Fruit fly (Drosophila melanogaster) whole organism, larva: ENCODE data around the gene Cyp313a4.

ENCODE experiments used
- noc ChIP-seq: fragments of 200-800 bp; sonication (Bioruptor generic); optimal IDR thresholded peaks from 3 replicates; lab custom pipeline; 2019; ENCODE audit warnings: missing biosample characterization, mild to moderate bottlenecking, missing genetic modification characterization, moderate library complexity

The Cyp313a4 gene

dm6 chr3R:12674041-12674623 lies 7.0 kb downstream of the Cyp313a4 start, which contains the start of gene Gnmt:
Gene Gnmt, plus strand, starts transcription at chr3R:12674608.
- TF ChIP-seq noc (tag; lab: Kevin White, UChicago): peak; percentile 88

- no peak for TF ChIP-seq noc (tag; lab: Kevin White, UChicago)
Observed at dm6 chr3R:12666206-12666834, 14.9 kb downstream of the Cyp313a4 start.

- no peak for TF ChIP-seq noc (tag; lab: Kevin White, UChicago)
Observed at dm6 chr3R:12662531-12662930, 18.6 kb downstream of the Cyp313a4 start, which contains the start of gene CG14395. Gene CG14395, plus strand, starts transcription at chr3R:12662831.

DNA sequence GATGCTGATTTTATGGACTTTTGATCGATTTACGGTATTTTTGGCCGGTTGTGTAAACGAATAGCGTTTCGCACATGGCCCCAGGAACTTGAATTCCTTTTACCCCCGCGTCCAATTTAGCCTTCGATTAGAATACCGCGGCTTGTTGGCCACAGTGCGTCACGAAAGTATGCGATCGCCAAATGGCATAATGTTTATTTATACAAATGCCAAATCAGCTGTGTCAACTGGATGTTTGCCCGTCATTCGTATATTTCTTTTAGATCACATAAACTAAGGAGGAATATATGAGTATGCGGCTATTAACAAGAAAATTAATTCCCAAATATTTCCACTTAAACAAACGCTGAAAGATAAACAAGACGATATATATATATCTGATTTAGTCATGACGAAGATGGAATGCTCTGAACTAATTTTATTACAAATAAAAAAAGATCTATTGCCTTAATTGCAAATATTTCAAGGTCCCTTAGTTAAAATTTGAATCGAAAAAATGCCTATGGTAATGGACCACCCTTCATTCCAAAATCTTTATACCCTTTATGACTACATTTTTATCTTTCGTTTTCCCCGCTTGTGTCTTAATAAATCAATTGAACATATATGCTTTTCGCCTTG lies 24.1 kb downstream of the Cyp313a4 start:
- peak; percentile 9 for TF ChIP-seq noc (tag; lab: Kevin White, UChicago)

DNA sequence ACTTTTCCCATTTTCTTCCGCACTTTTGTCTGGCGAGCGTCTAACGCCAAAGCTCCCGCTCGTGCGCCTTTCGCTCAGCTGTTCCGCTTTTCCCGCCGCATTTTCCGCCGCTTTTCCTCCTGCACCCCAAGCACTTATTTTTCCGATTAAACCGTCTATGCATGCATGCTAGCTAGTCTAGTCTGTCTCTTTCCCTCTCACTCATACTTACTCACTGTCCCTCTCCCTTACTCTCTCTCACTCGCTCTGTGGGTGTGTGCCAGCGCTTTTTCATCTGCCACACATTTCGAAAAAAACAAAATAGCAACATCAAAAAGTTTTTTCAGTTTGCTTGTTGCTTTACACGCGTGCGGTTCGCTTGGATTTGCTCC lies 26.9 kb downstream of the Cyp313a4 start, which contains the start of gene CG6225:
CG6225 (plus strand) TSS at position 325 of the 371 bp plus-strand sequence.
- no peak for TF ChIP-seq noc (tag; lab: Kevin White, UChicago)

- peak; percentile 67 for TF ChIP-seq noc (tag; lab: Kevin White, UChicago)
Observed at dm6 chr3R:12653511-12654252, 27.5 kb downstream of the Cyp313a4 start.

DNA sequence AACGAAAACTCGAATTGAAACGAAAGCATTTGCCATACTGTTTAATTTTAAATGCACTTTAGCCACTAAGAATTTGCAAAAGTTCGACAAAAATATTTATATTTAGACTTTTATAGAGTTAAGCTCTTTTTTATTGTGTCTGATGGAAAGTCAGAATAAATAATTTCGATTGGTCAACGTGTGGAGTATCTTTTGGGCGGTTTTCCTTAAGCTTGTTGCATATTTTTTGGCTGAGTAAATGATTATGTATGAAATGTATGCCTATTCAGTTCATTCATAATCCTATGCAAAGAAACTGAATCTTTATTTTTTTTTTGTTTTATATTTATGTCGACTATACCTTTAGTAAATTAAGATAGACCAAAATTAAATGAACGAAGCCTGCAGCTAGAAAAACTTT lies 28.4 kb downstream of the Cyp313a4 start:
- TF ChIP-seq noc (tag; lab: Kevin White, UChicago): no peak

- no peak for TF ChIP-seq noc (tag; lab: Kevin White, UChicago)
Observed at dm6 chr3R:12650537-12650936, 30.6 kb downstream of the Cyp313a4 start.

DNA sequence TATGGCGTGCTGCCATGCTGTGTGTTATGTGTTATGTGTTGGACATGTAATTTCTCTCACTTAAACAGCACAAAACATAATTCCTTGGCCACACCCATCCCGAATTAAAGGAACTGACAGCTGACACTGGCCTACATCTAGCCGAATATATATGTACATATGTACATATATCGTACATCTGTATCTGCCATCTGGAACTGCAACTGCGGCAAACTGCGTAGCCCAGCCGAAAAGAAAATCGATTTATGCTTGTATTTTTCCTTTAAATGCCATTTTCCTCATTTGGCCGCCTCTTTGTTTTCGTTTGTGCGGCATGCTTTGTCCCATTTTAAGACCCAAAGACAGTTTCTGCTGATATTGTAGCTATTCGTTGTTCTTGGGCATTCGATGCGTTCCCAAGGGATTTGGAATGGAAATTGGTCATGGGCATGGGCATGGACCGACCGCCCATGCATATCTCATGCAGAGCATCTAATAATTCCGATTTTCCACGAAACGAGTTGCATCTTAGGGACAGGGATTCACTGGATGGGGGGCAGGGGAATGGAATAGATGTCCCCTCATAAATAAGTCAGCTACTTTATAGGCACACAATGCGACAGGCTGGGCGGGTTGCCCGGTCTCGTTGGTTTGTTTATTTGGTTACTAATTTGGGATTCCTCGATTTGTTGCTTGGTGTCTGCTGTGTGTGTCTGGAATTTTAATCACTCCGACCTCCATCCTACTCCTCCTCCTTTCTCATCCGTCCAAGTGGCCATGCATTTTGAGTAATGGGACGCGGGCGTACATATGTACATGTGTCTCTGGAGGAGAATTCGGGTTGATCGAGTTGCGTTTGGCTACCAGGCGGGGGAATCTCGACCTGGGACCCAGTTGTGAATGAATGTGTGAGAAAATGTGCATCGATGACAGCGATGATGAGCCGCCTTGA lies 31.8 kb downstream of the Cyp313a4 start:
- TF ChIP-seq noc (tag; lab: Kevin White, UChicago): no peak

DNA sequence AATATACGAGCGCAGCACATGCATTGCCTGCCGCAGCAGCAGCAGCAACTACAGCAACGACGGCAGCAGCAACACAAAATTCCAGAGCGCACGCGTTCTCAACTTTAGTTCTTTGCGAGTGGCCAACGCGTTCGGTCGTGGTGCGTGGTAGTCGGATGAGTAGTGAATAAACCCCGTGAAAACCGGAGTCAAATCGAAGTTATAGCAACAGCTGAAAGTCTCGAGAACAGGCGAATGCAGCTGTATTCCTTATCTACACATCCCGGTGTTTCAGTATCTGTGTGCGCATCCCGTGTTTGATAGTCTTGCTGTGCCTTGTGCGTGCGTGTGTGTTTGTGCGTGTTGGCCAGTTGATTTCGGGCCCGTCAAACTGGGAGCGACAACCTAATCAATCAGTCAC lies 33.2 kb downstream of the Cyp313a4 start, which contains the start of gene Dtg:
Dtg (plus strand) TSS at position 105 of the 400 bp plus-strand sequence.
- no peak for TF ChIP-seq noc (tag; lab: Kevin White, UChicago)

- no peak for TF ChIP-seq noc (tag; lab: Kevin White, UChicago)
Observed at dm6 chr3R:12647348-12647747, 33.8 kb downstream of the Cyp313a4 start.

DNA sequence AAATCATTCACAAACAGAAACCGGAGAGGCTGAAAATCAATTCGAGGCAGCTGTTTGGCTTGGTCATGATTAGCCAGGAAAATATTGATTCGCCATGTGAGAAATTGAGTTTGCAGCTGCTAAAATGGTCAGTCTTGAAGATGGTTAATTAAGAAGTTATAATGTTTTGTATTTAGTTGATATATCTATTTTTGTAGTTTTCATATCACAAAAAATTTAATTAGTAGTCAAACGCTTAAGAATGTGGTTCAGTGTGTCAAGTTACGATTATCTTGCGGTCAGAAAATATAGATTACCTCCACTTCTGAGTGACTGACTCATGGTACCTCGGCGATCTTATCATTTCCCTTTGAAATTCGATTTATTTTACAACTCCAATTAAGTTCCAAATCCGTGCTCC lies 34.2 kb downstream of the Cyp313a4 start:
- no peak for TF ChIP-seq noc (tag; lab: Kevin White, UChicago)

- no peak for TF ChIP-seq noc (tag; lab: Kevin White, UChicago)
Observed at dm6 chr3R:12645771-12646317, 35.3 kb downstream of the Cyp313a4 start.

DNA sequence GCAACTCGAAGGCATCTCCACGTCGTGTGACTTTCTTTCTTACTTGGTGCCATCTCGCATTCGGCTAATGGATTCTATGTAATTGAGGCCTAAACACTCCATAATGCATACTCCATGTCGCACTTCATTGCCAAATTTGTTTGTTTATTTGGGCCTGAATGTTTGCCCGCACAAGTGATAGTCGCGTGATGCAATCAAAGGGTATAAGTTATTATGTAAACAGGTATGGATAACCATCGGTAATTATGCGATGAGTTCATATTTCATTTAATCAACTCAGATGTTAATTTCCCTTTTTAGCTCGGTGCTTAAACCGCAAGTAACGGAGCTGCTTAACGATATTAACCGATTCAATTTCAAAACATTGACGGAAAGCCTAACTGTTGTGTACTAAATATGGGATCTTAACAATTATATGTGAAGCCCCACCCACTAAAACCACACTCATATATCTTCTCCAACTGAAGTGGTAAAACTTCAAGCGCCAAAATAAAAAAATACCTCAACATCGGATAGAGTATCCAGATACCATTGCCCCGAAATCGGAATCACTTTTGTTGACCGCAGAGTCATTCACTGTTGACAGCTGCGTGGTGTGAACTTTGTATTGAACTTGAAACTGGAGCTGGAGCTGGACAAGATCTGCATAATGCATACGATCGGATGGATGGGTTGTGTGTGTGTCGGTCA lies 36.4 kb downstream of the Cyp313a4 start:
- no peak for TF ChIP-seq noc (tag; lab: Kevin White, UChicago)
